Worm (Caenorhabditis elegans) whole organism, L2 larva: ENCODE data around the gene T22C8.1.
A peak's percentile ranks its signal among the peaks of the same experiment; 100 is the strongest.

Experiments
- C34F6.9 ChIP-seq: fragments of 150-350 bp; optimal IDR thresholded peaks from 2 replicates; lab custom pipeline; 2014; ENCODE audit warnings: missing biosample characterization, missing genetic modification characterization
- R02D3.7 ChIP-seq: fragments of 150-350 bp; optimal IDR thresholded peaks from 2 replicates; lab custom pipeline; 2014; ENCODE audit warnings: missing biosample characterization, missing genetic modification characterization
- crh-2 ChIP-seq: sonication (generic microtip); optimal IDR thresholded peaks from 2 replicates; lab custom pipeline; 2017; ENCODE audit warnings: missing biosample characterization, missing genetic modification characterization
- elt-1 ChIP-seq: fragments of 150-350 bp; optimal IDR thresholded peaks from 2 replicates; lab custom pipeline; 2014; ENCODE audit warnings: missing biosample characterization, missing genetic modification characterization
- fos-1 ChIP-seq: fragments of 150-350 bp; optimal IDR thresholded peaks from 2 replicates; lab custom pipeline; 2014; ENCODE audit warnings: missing biosample characterization, missing genetic modification characterization
- lin-13 ChIP-seq: fragments of 150-350 bp; optimal IDR thresholded peaks from 2 replicates; lab custom pipeline; 2014; ENCODE audit warnings: missing biosample characterization, missing genetic modification reagents, missing genetic modification characterization
- lsy-2 ChIP-seq, 2 experiments: fragments of 150-350 bp in 1 of 2; sonication (generic microtip) in 1 of 2; optimal IDR thresholded peaks; 2 replicates each; lab custom pipeline; 2014 to 2017; ENCODE audit warnings: missing biosample characterization in 2 of 2, missing genetic modification characterization in 2 of 2
- mdl-1 ChIP-seq, 2 experiments: fragments of 150-350 bp in 1 of 2; sonication (generic microtip) in 1 of 2; optimal IDR thresholded peaks; 2 replicates each; lab custom pipeline; 2017; ENCODE audit warnings: missing biosample characterization in 2 of 2, missing genetic modification characterization in 2 of 2
- nhr-11 ChIP-seq: fragments of 150-350 bp; optimal IDR thresholded peaks from 2 replicates; lab custom pipeline; 2014; ENCODE audit warnings: missing biosample characterization, missing genetic modification characterization
- nhr-129 ChIP-seq: fragments of 150-350 bp; optimal IDR thresholded peaks from 2 replicates; lab custom pipeline; 2014; ENCODE audit warnings: missing biosample characterization, missing genetic modification characterization
- nhr-237 ChIP-seq: fragments of 150-350 bp; optimal IDR thresholded peaks from 2 replicates; lab custom pipeline; 2014; ENCODE audit warnings: missing biosample characterization, missing genetic modification characterization
- nhr-6 ChIP-seq: fragments of 150-350 bp; optimal IDR thresholded peaks from 2 replicates; lab custom pipeline; 2014; ENCODE audit warnings: missing biosample characterization, missing genetic modification characterization
- peb-1 ChIP-seq: fragments of 150-350 bp; optimal IDR thresholded peaks from 2 replicates; lab custom pipeline; 2014; ENCODE audit warnings: missing biosample characterization, missing genetic modification characterization
- skn-1 ChIP-seq: sonication (generic microtip); optimal IDR thresholded peaks from 2 replicates; lab custom pipeline; 2017; ENCODE audit warnings: missing biosample characterization, missing genetic modification characterization
- sma-3 ChIP-seq: sonication (generic microtip); optimal IDR thresholded peaks from 2 replicates; lab custom pipeline; 2016; ENCODE audit warnings: missing genetic modification reagents, missing genetic modification characterization, missing compliant biosample characterization
- sma-9 ChIP-seq, 2 experiments: fragments of 150-350 bp in 1 of 2; sonication (generic microtip) in 1 of 2; optimal IDR thresholded peaks; 2 replicates each; lab custom pipeline; 2014 to 2016; ENCODE audit warnings: missing genetic modification characterization in 2 of 2, mild to moderate bottlenecking in 1 of 2, missing biosample characterization in 1 of 2, missing compliant biosample characterization in 1 of 2, missing genetic modification reagents in 1 of 2, moderate library complexity in 1 of 2
- snpc-4 ChIP-seq: fragments of 150-350 bp; optimal IDR thresholded peaks from 2 replicates; lab custom pipeline; 2014; ENCODE audit warnings: missing biosample characterization, missing genetic modification characterization
- unc-55 ChIP-seq: fragments of 150-350 bp; sonication (generic microtip); optimal IDR thresholded peaks from 3 replicates; lab custom pipeline; 2014; ENCODE audit warnings: missing biosample characterization, missing genetic modification reagents, missing genetic modification characterization
- ztf-4 ChIP-seq: fragments of 150-350 bp; optimal IDR thresholded peaks from 2 replicates; lab custom pipeline; 2014; ENCODE audit warnings: missing biosample characterization, missing genetic modification characterization

Gene T22C8.1

DNA sequence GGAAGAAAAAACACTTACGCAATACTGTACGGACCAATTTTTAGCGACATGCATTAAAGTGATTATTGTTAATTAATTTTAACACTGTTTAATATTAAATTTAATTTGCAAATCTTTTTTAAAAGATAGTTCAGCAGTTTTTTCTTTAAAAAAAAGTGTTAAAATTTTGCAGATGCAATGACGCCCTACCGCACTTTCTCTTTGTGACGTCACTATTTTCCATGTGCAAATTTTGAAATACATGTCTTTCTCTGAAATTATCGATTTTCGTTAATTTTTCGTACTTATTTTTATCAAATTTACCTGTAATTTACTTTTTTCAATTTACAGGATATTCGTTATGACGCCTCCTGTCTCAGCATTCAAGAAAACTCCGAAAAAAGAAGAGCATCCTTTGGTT is 49.0 kb downstream of the T22C8.1 start, which contains the start of the genes piga-1 and eif-2Bepsilon:
piga-1 (minus strand) TSS at position 174 of the 400 bp plus-strand sequence.
eif-2Bepsilon (plus strand) TSS at position 331 of the 400 bp plus-strand sequence.
- TF ChIP-seq lin-13 (GFP tag; lab: Kevin White, UChicago) (no peak), elt-1 (tag; lab: Kevin White, UChicago) (no peak), nhr-11 (no peak), nhr-129 (tag; lab: Kevin White, UChicago) (peak; percentile 48), nhr-6 (tag; lab: Kevin White, UChicago) (peak; percentile 24), mdl-1 (tag; optimal IDR thresholded peaks at IDR 0.05; lab: Kevin White, UChicago) (peak in 1 of 2 experiments; percentile 1), snpc-4 (tag; lab: Kevin White, UChicago) (no peak), lsy-2 (tag; optimal IDR thresholded peaks at IDR 0.05; lab: Kevin White, UChicago) (peak in 1 of 2 experiments; percentile 74), R02D3.7 (no peak), peb-1 (no peak), skn-1 (tag; lab: Kevin White, UChicago) (no peak), nhr-237 (tag; lab: Kevin White, UChicago) (no peak), crh-2 (tag; lab: Kevin White, UChicago) (peak; percentile 72), C34F6.9 (tag; lab: Kevin White, UChicago) (peak; percentile 88), ztf-4 (no peak), sma-3 (no peak), unc-55 (GFP tag; lab: Kevin White, UChicago) (peak; percentile 84), fos-1 (tag; lab: Kevin White, UChicago) (peak; percentile 21), sma-9 (GFP tag; optimal IDR thresholded peaks at IDR 0.05; lab: Kevin White, UChicago) (peak; percentile 21), sma-9 (tag; optimal IDR thresholded peaks at IDR 0.05; lab: Kevin White, UChicago) (no peak)
